Fruit fly (Drosophila melanogaster) whole organism, embryonic: Measurements from ENCODE around the gene Epp.

Experiments used
- Asciz ChIP-seq: fragments of 200-800 bp; sonication (Bioruptor generic); optimal IDR thresholded peaks from 2 replicates; lab custom pipeline; 2017; ENCODE audit warnings: missing biosample characterization, mild to moderate bottlenecking, missing genetic modification characterization, missing genetic modification reagents
- B-H1 ChIP-seq: fragments of 200-800 bp; sonication (Bioruptor generic); IDR thresholded peaks from 3 replicates; pipeline ENCODE4 v1.3.6; 2022; ENCODE audit warnings: missing biosample characterization, missing genetic modification characterization
- CG17912 ChIP-seq: fragments of 200-800 bp; sonication (Bioruptor generic); optimal IDR thresholded peaks from 2 replicates; lab custom pipeline; 2018; ENCODE audit warnings: missing biosample characterization, mild to moderate bottlenecking, missing genetic modification characterization
- CG3065 ChIP-seq: fragments of 200-800 bp; sonication (Bioruptor generic); optimal IDR thresholded peaks from 2 replicates; lab custom pipeline; 2016; ENCODE audit warnings: missing biosample characterization, missing genetic modification characterization
- CG4707 ChIP-seq: fragments of 200-800 bp; sonication (Bioruptor generic); optimal IDR thresholded peaks from 2 replicates; lab custom pipeline; 2018; ENCODE audit warnings: missing biosample characterization, mild to moderate bottlenecking, missing genetic modification characterization, moderate library complexity
- CG6765 ChIP-seq: fragments of 200-800 bp; sonication (Bioruptor generic); optimal IDR thresholded peaks from 3 replicates; lab custom pipeline; 2017; ENCODE audit warnings: missing biosample characterization, mild to moderate bottlenecking, missing genetic modification characterization
- CG7987 ChIP-seq: fragments of 200-800 bp; sonication (Bioruptor generic); optimal IDR thresholded peaks from 2 replicates; lab custom pipeline; 2018; ENCODE audit warnings: missing biosample characterization, mild to moderate bottlenecking, missing genetic modification characterization, moderate library complexity
- Oaz ChIP-seq: fragments of 200-800 bp; sonication (Bioruptor generic); IDR thresholded peaks from 2 replicates; pipeline ENCODE4 v1.3.6; 2022; ENCODE audit warnings: missing biosample characterization, missing genetic modification characterization
- danr ChIP-seq: fragments of 200-800 bp; sonication (Bioruptor generic); IDR thresholded peaks from 2 replicates; pipeline ENCODE4 v1.3.6; 2022; ENCODE audit warnings: missing biosample characterization, missing genetic modification characterization
- en ChIP-seq: fragments of 200-800 bp; sonication (Bioruptor generic); optimal IDR thresholded peaks from 2 replicates; lab custom pipeline; 2016; ENCODE audit warnings: missing biosample characterization, missing genetic modification characterization
- nerfin-2 ChIP-seq: fragments of 200-800 bp; sonication (Bioruptor generic); IDR thresholded peaks from 2 replicates; pipeline ENCODE4 v1.3.6; 2022; ENCODE audit warnings: missing biosample characterization, missing genetic modification characterization; ENCODE audit not compliant: partially characterized antibody
- prd ChIP-seq, 3 experiments: fragments of >200 bp in 2 of 3; fragments of 200-800 bp in 1 of 3; sonication (Bioruptor generic) in 1 of 3; optimal IDR thresholded peaks in 2 of 3; IDR thresholded peaks in 1 of 3; 2 replicates in 2 of 3; 3 replicates in 1 of 3; pipeline versions ENCODE4 v1.3.6 to Lab custom; 2017 to 2022; ENCODE audit warnings: missing biosample characterization in 1 of 3, missing genetic modification characterization in 1 of 3
- tup ChIP-seq: fragments of 200-800 bp; sonication (Bioruptor generic); optimal IDR thresholded peaks from 2 replicates; lab custom pipeline; 2016; ENCODE audit warnings: missing biosample characterization, mild to moderate bottlenecking, missing genetic modification characterization, moderate library complexity
- vnd ChIP-seq: fragments of 200-800 bp; sonication (Bioruptor generic); IDR thresholded peaks from 3 replicates; pipeline ENCODE4 v1.3.6; 2022; ENCODE audit warnings: missing biosample characterization, missing genetic modification characterization; ENCODE audit not compliant: partially characterized antibody

dm6 chr3R:23981645-23982044, 11.1 kb downstream of the Epp start:
- TF ChIP-seq prd (optimal IDR thresholded peaks at IDR 0.05; lab: Kevin White, UChicago) (no peak), prd (GFP tag; IDR thresholded peaks at IDR 0.05; lab: Robert Waterston, UW) (no peak), CG4707 (GFP tag; lab: Kevin White, UChicago) (no peak), Asciz (GFP tag; lab: Kevin White, UChicago) (no peak), CG3065 (GFP tag; lab: Kevin White, UChicago) (no peak), CG17912 (GFP tag; lab: Kevin White, UChicago) (no peak), nerfin-2 (GFP tag; lab: Robert Waterston, UW) (no peak), B-H1 (GFP tag; lab: Robert Waterston, UW) (no peak), CG6765 (GFP tag; lab: Kevin White, UChicago) (no peak), CG7987 (no peak), en (no peak), tup (no peak), vnd (GFP tag; lab: Robert Waterston, UW) (no peak), danr (no peak), Oaz (GFP tag; lab: Robert Waterston, UW) (no peak)
